Worm (Caenorhabditis elegans) whole organism, mixed stage, embryonic: ENCODE results near the gene W03C9.2.

ENCODE experiments used
- M03D4.4 ChIP-seq: sonication (generic microtip); optimal IDR thresholded peaks from 2 replicates; lab custom pipeline; 2017; ENCODE audit warnings: mild to moderate bottlenecking, missing genetic modification characterization, missing compliant biosample characterization
- bed-3 ChIP-seq: fragments of 200-800 bp; sonication (Bioruptor generic); optimal IDR thresholded peaks from 3 replicates; lab custom pipeline; 2018; ENCODE audit warnings: mild to moderate bottlenecking, missing genetic modification characterization, moderate library complexity, missing compliant biosample characterization
- blmp-1 ChIP-seq: fragments of 150-350 bp; optimal IDR thresholded peaks from 2 replicates; lab custom pipeline; 2014; ENCODE audit warnings: missing biosample characterization, missing genetic modification characterization
- ceh-39 ChIP-seq: fragments of 150-350 bp; optimal IDR thresholded peaks from 2 replicates; lab custom pipeline; 2014; ENCODE audit warnings: missing biosample characterization, missing genetic modification characterization
- ceh-43 ChIP-seq: fragments of 200-800 bp; sonication (Bioruptor generic); optimal IDR thresholded peaks from 2 replicates; lab custom pipeline; 2018; ENCODE audit warnings: mild to moderate bottlenecking, missing genetic modification characterization, moderate library complexity, missing compliant biosample characterization
- ceh-83 ChIP-seq: fragments of 200-800 bp; sonication (Bioruptor generic); optimal IDR thresholded peaks from 2 replicates; lab custom pipeline; 2018; ENCODE audit warnings: mild to moderate bottlenecking, missing genetic modification characterization, missing compliant biosample characterization
- ces-1 ChIP-seq: fragments of 150-350 bp; optimal IDR thresholded peaks from 2 replicates; lab custom pipeline; 2014; ENCODE audit warnings: missing biosample characterization, missing genetic modification reagents, missing genetic modification characterization
- cnd-1 ChIP-seq: fragments of 200-800 bp; sonication (Bioruptor generic); optimal IDR thresholded peaks from 2 replicates; lab custom pipeline; 2018; ENCODE audit warnings: mild to moderate bottlenecking, missing genetic modification characterization, missing compliant biosample characterization
- drap-1 ChIP-seq: fragments of 200-800 bp; sonication (Bioruptor generic); optimal IDR thresholded peaks from 3 replicates; lab custom pipeline; 2018; ENCODE audit warnings: mild to moderate bottlenecking, missing genetic modification characterization, missing compliant biosample characterization
- elt-1 ChIP-seq: sonication (generic microtip); optimal IDR thresholded peaks from 2 replicates; lab custom pipeline; 2017; ENCODE audit warnings: missing genetic modification characterization, mild to moderate bottlenecking, missing compliant biosample characterization, antibody characterized with exemption, moderate library complexity, borderline replicate concordance; ENCODE audit not compliant: insufficient read depth
- elt-3 ChIP-seq: fragments of 150-350 bp; optimal IDR thresholded peaks from 2 replicates; lab custom pipeline; 2014; ENCODE audit warnings: missing biosample characterization, missing genetic modification characterization
- flh-1 ChIP-seq: fragments of 200-800 bp; sonication (Bioruptor generic); optimal IDR thresholded peaks from 2 replicates; lab custom pipeline; 2018; ENCODE audit warnings: mild to moderate bottlenecking, missing genetic modification characterization, moderate library complexity, missing compliant biosample characterization
- ham-2 ChIP-seq: fragments of 200-800 bp; sonication (Bioruptor generic); optimal IDR thresholded peaks from 2 replicates; lab custom pipeline; 2018; ENCODE audit warnings: mild to moderate bottlenecking, missing genetic modification characterization, missing compliant biosample characterization
- hlh-1 ChIP-seq: fragments of 150-350 bp; optimal IDR thresholded peaks from 2 replicates; lab custom pipeline; 2014; ENCODE audit warnings: missing biosample characterization, missing genetic modification reagents, missing genetic modification characterization
- lin-13 ChIP-seq: fragments of 150-350 bp; optimal IDR thresholded peaks from 2 replicates; lab custom pipeline; 2014; ENCODE audit warnings: missing biosample characterization, missing genetic modification characterization
- lin-32 ChIP-seq: fragments of 200-800 bp; sonication (Bioruptor generic); optimal IDR thresholded peaks from 2 replicates; lab custom pipeline; 2018; ENCODE audit warnings: mild to moderate bottlenecking, missing genetic modification characterization, missing compliant biosample characterization
- lsy-2 ChIP-seq: fragments of 150-350 bp; optimal IDR thresholded peaks from 2 replicates; lab custom pipeline; 2014; ENCODE audit warnings: missing biosample characterization, missing genetic modification characterization
- mab-5 ChIP-seq: fragments of 150-350 bp; optimal IDR thresholded peaks from 2 replicates; lab custom pipeline; 2014; ENCODE audit warnings: missing biosample characterization, missing genetic modification characterization
- mep-1 ChIP-seq: fragments of 150-350 bp; optimal IDR thresholded peaks from 2 replicates; lab custom pipeline; 2017; ENCODE audit warnings: missing biosample characterization, missing genetic modification reagents, missing genetic modification characterization, inconsistent platforms
- mls-2 ChIP-seq: sonication (generic microtip); optimal IDR thresholded peaks from 2 replicates; lab custom pipeline; 2016; ENCODE audit warnings: mild to moderate bottlenecking, missing genetic modification characterization, moderate library complexity, missing compliant biosample characterization
- nhr-12 ChIP-seq: fragments of 150-350 bp; optimal IDR thresholded peaks from 2 replicates; lab custom pipeline; 2014; ENCODE audit warnings: missing biosample characterization, missing genetic modification characterization
- nhr-2 ChIP-seq: fragments of 150-350 bp; optimal IDR thresholded peaks from 2 replicates; lab custom pipeline; 2014; ENCODE audit warnings: missing biosample characterization, missing genetic modification characterization
- nhr-237 ChIP-seq: fragments of 150-350 bp; optimal IDR thresholded peaks from 2 replicates; lab custom pipeline; 2014; ENCODE audit warnings: missing biosample characterization, missing genetic modification characterization
- nhr-28 ChIP-seq: fragments of 150-350 bp; optimal IDR thresholded peaks from 2 replicates; lab custom pipeline; 2014; ENCODE audit warnings: missing biosample characterization, missing genetic modification characterization
- nhr-76 ChIP-seq: sonication (generic microtip); optimal IDR thresholded peaks from 2 replicates; lab custom pipeline; 2017; ENCODE audit warnings: missing biosample characterization, missing genetic modification characterization
- pha-4 ChIP-seq: fragments of 150-350 bp; optimal IDR thresholded peaks from 2 replicates; lab custom pipeline; 2018; ENCODE audit warnings: missing biosample characterization, missing genetic modification reagents, missing genetic modification characterization
- sem-2 ChIP-seq: fragments of 200-800 bp; sonication (Bioruptor generic); optimal IDR thresholded peaks from 2 replicates; lab custom pipeline; 2018; ENCODE audit warnings: mild to moderate bottlenecking, missing genetic modification characterization, missing compliant biosample characterization
- snpc-4 ChIP-seq: fragments of 150-350 bp; optimal IDR thresholded peaks from 2 replicates; lab custom pipeline; 2014; ENCODE audit warnings: missing biosample characterization, missing genetic modification characterization
- sptf-1 ChIP-seq: sonication (generic microtip); optimal IDR thresholded peaks from 2 replicates; lab custom pipeline; 2017; ENCODE audit warnings: mild to moderate bottlenecking, missing genetic modification characterization, moderate library complexity, missing compliant biosample characterization
- tbx-8 ChIP-seq: fragments of 200-800 bp; sonication (Bioruptor generic); optimal IDR thresholded peaks from 2 replicates; lab custom pipeline; 2018; ENCODE audit warnings: mild to moderate bottlenecking, missing genetic modification characterization, moderate library complexity, missing compliant biosample characterization
- unc-120 ChIP-seq: sonication (generic microtip); optimal IDR thresholded peaks from 2 replicates; lab custom pipeline; 2017; ENCODE audit warnings: missing genetic modification characterization, missing compliant biosample characterization; ENCODE audit not compliant: poor library complexity, severe bottlenecking
- unc-39 ChIP-seq: fragments of 150-350 bp; optimal IDR thresholded peaks from 2 replicates; lab custom pipeline; 2014; ENCODE audit warnings: missing biosample characterization, missing genetic modification characterization
- unc-62 ChIP-seq: fragments of 150-350 bp; optimal IDR thresholded peaks from 2 replicates; lab custom pipeline; 2014; ENCODE audit warnings: missing biosample characterization, missing genetic modification reagents, missing genetic modification characterization
- zip-8 ChIP-seq: fragments of 150-350 bp; optimal IDR thresholded peaks from 2 replicates; lab custom pipeline; 2014; ENCODE audit warnings: missing biosample characterization, missing genetic modification characterization
- ztf-11 ChIP-seq: fragments of 150-350 bp; optimal IDR thresholded peaks from 2 replicates; lab custom pipeline; 2014; ENCODE audit warnings: missing biosample characterization, missing genetic modification characterization

Gene W03C9.2

DNA sequence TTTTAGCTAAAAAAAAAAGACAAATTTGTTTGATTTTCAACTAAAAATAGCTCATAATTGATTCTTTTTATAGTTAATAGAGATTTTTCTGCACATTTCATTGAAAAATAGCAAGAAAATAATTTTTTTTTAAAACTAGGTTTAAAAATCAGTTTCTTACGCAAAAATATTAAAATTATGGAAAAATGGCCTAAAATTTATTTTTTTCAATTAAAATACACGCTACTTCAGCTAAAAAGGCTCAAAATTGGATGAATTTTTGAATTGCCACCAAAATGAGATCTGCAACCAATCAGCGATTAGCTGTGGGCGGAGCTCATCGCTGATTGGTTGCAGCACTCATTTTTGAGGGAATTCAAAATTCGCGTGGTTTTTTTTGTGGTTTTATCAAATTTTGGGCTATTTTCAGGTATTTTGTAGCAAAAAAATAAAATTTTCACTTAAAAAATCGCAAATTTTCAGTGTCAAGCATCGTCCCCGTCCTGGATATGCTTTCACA is 1.0 kb downstream of the W03C9.2 start:
- TF ChIP-seq ham-2 (GFP tag; lab: Kevin White, UChicago) (no peak), ztf-11 (tag; lab: Kevin White, UChicago) (no peak), nhr-2 (tag; lab: Kevin White, UChicago) (no peak), nhr-12 (tag; lab: Kevin White, UChicago) (no peak), snpc-4 (no peak), lin-13 (tag; lab: Kevin White, UChicago) (no peak), mls-2 (tag; lab: Kevin White, UChicago) (no peak), lsy-2 (no peak), unc-39 (tag; lab: Kevin White, UChicago) (no peak), mab-5 (no peak), elt-1 (tag; lab: Kevin White, UChicago) (no peak), pha-4 (no peak), sptf-1 (tag; lab: Kevin White, UChicago) (no peak), unc-120 (tag; lab: Kevin White, UChicago) (no peak), ceh-39 (tag; lab: Kevin White, UChicago) (no peak), hlh-1 (no peak)

DNA sequence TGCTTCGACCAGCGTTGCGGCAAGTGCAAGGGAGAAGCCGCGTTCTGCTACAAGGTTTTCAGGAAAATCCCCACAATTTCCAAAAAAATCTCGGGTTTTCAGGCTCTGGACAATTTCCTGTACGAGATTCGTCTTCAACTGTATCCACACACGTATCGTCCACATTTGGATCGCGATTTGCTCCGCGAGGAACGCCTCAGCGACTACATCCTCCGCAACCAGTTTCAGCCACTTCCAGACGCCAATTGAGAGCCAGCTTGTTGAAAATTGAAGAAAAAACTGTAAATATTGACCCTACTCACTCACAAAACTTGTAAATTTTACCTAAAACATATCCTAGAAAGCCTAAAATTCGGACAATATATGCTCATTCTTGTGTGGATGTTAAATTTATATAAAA is 2.7 kb downstream of the W03C9.2 start:
- no peak for TF ChIP-seq unc-62 (GFP tag; lab: Kevin White, UChicago)
- no peak for TF ChIP-seq zip-8 (tag; lab: Kevin White, UChicago)
- TF ChIP-seq unc-39 (tag; lab: Kevin White, UChicago) = no peak

DNA sequence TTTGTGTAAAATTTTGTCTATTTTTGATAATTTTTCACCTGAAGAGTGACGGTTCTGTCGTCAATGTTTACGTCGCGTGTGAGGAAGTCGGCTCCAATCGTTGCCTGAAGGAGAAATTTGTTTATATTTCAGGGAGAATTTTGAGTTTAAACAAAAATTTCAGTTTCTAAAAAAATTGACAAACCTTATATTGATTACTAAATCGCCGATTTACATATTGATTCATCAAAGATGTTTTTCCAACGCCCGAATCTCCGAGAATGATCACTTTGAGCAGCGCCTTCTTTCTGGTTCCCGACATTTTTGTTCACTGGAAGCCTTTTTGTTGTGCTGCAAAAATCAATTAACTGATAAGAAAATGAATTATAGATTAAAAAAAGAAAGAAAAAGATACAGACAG is 4.4 kb downstream of the W03C9.2 start, which contains the start of gene rab-7:
TSS of gene rab-7 (minus strand) at position 330 of the 400 bp plus-strand sequence.
- TF ChIP-seq M03D4.4 = no peak
- no peak for TF ChIP-seq nhr-76 (tag; lab: Kevin White, UChicago)
- TF ChIP-seq sem-2 (GFP tag; lab: Kevin White, UChicago) = no peak
- TF ChIP-seq flh-1 (GFP tag; lab: Kevin White, UChicago) = no peak
- no peak for TF ChIP-seq ham-2 (GFP tag; lab: Kevin White, UChicago)
- TF ChIP-seq drap-1 (GFP tag; lab: Kevin White, UChicago) = no peak
- no peak for TF ChIP-seq ces-1 (GFP tag; lab: Kevin White, UChicago)
- TF ChIP-seq sptf-1 (tag; lab: Kevin White, UChicago) = no peak
- no peak for TF ChIP-seq mab-5
- no peak for TF ChIP-seq nhr-12 (tag; lab: Kevin White, UChicago)
- no peak for TF ChIP-seq ztf-11 (tag; lab: Kevin White, UChicago)
- no peak for TF ChIP-seq elt-1 (tag; lab: Kevin White, UChicago)
- no peak for TF ChIP-seq zip-8 (tag; lab: Kevin White, UChicago)
- TF ChIP-seq cnd-1 (tag; lab: Kevin White, UChicago) = no peak
- no peak for TF ChIP-seq nhr-28
- TF ChIP-seq unc-62 (GFP tag; lab: Kevin White, UChicago) = no peak
- no peak for TF ChIP-seq unc-39 (tag; lab: Kevin White, UChicago)

DNA sequence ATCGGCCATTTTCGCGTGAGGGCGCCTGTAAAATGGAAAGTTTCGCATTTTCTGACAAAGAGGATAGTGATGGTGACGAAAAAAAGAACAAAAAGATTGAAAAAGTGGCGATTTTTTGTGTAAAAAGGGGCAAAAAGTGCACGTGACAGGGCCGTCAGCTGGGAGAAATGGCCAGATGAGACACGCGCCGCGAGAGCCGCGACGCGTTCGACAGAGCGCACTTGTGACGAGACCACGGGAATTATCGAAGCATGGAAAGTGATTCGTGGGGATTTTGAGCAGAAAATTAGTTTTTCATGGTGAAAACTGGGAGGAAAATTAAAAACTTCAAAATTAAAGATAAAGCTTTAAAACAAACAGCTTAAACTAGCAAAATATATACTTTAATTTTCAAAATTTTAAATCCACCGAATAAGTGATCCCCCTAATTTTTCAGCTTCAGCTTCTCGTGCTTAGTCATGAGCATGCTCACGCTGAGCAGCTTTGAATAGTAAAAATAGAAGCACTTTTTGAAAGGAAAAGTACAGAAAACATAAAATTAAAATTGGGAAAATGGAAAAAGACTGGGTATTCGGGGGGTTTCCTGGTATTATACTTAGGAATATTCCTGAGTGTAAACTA is 5.4 kb downstream of the W03C9.2 start, which contains the start of gene W03C9.5:
TSS of gene W03C9.5 (minus strand) at position 38 of the 621 bp plus-strand sequence.
- TF ChIP-seq blmp-1 (tag; lab: Kevin White, UChicago) (no peak), drap-1 (GFP tag; lab: Kevin White, UChicago) (peak; percentile 87), cnd-1 (tag; lab: Kevin White, UChicago) (peak; percentile 88), sptf-1 (tag; lab: Kevin White, UChicago) (peak; percentile 90), ceh-39 (tag; lab: Kevin White, UChicago) (peak; percentile 77), mls-2 (tag; lab: Kevin White, UChicago) (peak; percentile 88), tbx-8 (GFP tag; lab: Kevin White, UChicago) (peak; percentile 57), nhr-76 (tag; lab: Kevin White, UChicago) (no peak), elt-1 (tag; lab: Kevin White, UChicago) (no peak), nhr-2 (tag; lab: Kevin White, UChicago) (no peak), sem-2 (GFP tag; lab: Kevin White, UChicago) (peak; percentile 61), mep-1 (peak; percentile 86), M03D4.4 (peak; percentile 76), flh-1 (GFP tag; lab: Kevin White, UChicago) (peak; percentile 28), ces-1 (GFP tag; lab: Kevin White, UChicago) (peak; percentile 82), unc-120 (tag; lab: Kevin White, UChicago) (peak; percentile 88), lin-13 (tag; lab: Kevin White, UChicago) (peak; percentile 96), unc-62 (GFP tag; lab: Kevin White, UChicago) (peak; percentile 68), hlh-1 (peak; percentile 83), lsy-2 (peak; percentile 85), zip-8 (tag; lab: Kevin White, UChicago) (no peak), ceh-43 (GFP tag; lab: Kevin White, UChicago) (no peak), ceh-83 (peak; percentile 61), bed-3 (GFP tag; lab: Kevin White, UChicago) (peak; percentile 49), lin-32 (peak; percentile 75), nhr-237 (peak; percentile 96), ham-2 (GFP tag; lab: Kevin White, UChicago) (peak; percentile 55), elt-3 (tag; lab: Kevin White, UChicago) (no peak), mab-5 (no peak), unc-39 (tag; lab: Kevin White, UChicago) (no peak), nhr-28 (no peak), nhr-12 (tag; lab: Kevin White, UChicago) (no peak), ztf-11 (tag; lab: Kevin White, UChicago) (peak; percentile 41), pha-4 (peak; percentile 89), snpc-4 (no peak)
- TF ChIP-seq, all 35 proteins: peak for 23
